Fruit fly (Drosophila melanogaster) whole organism, embryonic: ENCODE results near the gene CG17107.
A peak's percentile ranks its signal among the peaks of the same experiment; 100 is the strongest.

ENCODE experiments used
- CG10209 ChIP-seq: fragments of 200-800 bp; sonication (Bioruptor generic); optimal IDR thresholded peaks from 3 replicates; lab custom pipeline; 2017; ENCODE audit warnings: missing biosample characterization, mild to moderate bottlenecking, missing genetic modification characterization, missing genetic modification reagents
- CG10321 ChIP-seq: fragments of 200-800 bp; sonication (Bioruptor generic); IDR thresholded peaks from 2 replicates; pipeline ENCODE4 v1.3.6; 2022; ENCODE audit warnings: missing biosample characterization, missing genetic modification characterization
- CG10979 ChIP-seq: fragments of 200-800 bp; sonication (Bioruptor generic); optimal IDR thresholded peaks from 2 replicates; lab custom pipeline; 2018; ENCODE audit warnings: missing biosample characterization, mild to moderate bottlenecking, missing genetic modification characterization, moderate library complexity
- CG11456 ChIP-seq: fragments of 200-800 bp; sonication (Bioruptor generic); IDR thresholded peaks from 3 replicates; pipeline ENCODE4 v1.3.6; 2022; ENCODE audit warnings: missing biosample characterization, missing genetic modification characterization
- CG11696 ChIP-seq: fragments of 200-800 bp; sonication (Bioruptor generic); IDR thresholded peaks from 2 replicates; pipeline ENCODE4 v1.3.6; 2022; ENCODE audit warnings: missing biosample characterization, missing genetic modification characterization
- CG12391 ChIP-seq: fragments of 200-800 bp; sonication (Bioruptor generic); optimal IDR thresholded peaks from 3 replicates; lab custom pipeline; 2018; ENCODE audit warnings: missing biosample characterization, mild to moderate bottlenecking, missing genetic modification characterization, moderate library complexity
- CG12942 ChIP-seq: fragments of 200-800 bp; sonication (Bioruptor generic); optimal IDR thresholded peaks from 3 replicates; lab custom pipeline; 2016; ENCODE audit warnings: missing biosample characterization, missing genetic modification characterization
- CG13424 ChIP-seq: fragments of 200-800 bp; sonication (Bioruptor generic); optimal IDR thresholded peaks from 2 replicates; lab custom pipeline; 2019; ENCODE audit warnings: missing biosample characterization, mild to moderate bottlenecking, missing genetic modification characterization, moderate library complexity
- CG13894 ChIP-seq: fragments of 200-800 bp; sonication (Bioruptor generic); optimal IDR thresholded peaks from 3 replicates; lab custom pipeline; 2018; ENCODE audit warnings: missing biosample characterization, mild to moderate bottlenecking, missing genetic modification characterization, moderate library complexity
- CG14014 ChIP-seq: fragments of 200-800 bp; sonication (Bioruptor generic); IDR thresholded peaks from 2 replicates; pipeline ENCODE4 v1.3.6; 2022; ENCODE audit warnings: missing biosample characterization, missing genetic modification characterization
- CG17385 ChIP-seq: fragments of 200-800 bp; sonication (Bioruptor generic); optimal IDR thresholded peaks from 3 replicates; lab custom pipeline; 2018; ENCODE audit warnings: missing biosample characterization, mild to moderate bottlenecking, missing genetic modification characterization
- CG3847 ChIP-seq: fragments of 200-800 bp; sonication (Bioruptor generic); IDR thresholded peaks from 2 replicates; pipeline ENCODE4 v1.3.6; 2022; ENCODE audit warnings: missing biosample characterization, missing genetic modification characterization
- CG5245 ChIP-seq: fragments of 200-800 bp; sonication (Bioruptor generic); optimal IDR thresholded peaks from 3 replicates; lab custom pipeline; 2016; ENCODE audit warnings: missing biosample characterization, missing genetic modification characterization
- CG7839 ChIP-seq: fragments of 200-800 bp; sonication (Bioruptor generic); optimal IDR thresholded peaks from 3 replicates; lab custom pipeline; 2018; ENCODE audit warnings: missing biosample characterization, mild to moderate bottlenecking, missing genetic modification characterization, moderate library complexity
- Camta ChIP-seq: fragments of 200-800 bp; sonication (Bioruptor generic); optimal IDR thresholded peaks from 2 replicates; lab custom pipeline; 2016; ENCODE audit warnings: missing biosample characterization, missing genetic modification characterization
- Doc3 ChIP-seq: fragments of 200-800 bp; sonication (Bioruptor generic); IDR thresholded peaks from 3 replicates; pipeline ENCODE4 v1.3.6; 2022; ENCODE audit warnings: missing biosample characterization, missing genetic modification characterization; ENCODE audit not compliant: partially characterized antibody
- HLHmδ ChIP-seq: fragments of 200-800 bp; sonication (Bioruptor generic); optimal IDR thresholded peaks from 2 replicates; lab custom pipeline; 2018; ENCODE audit warnings: missing biosample characterization, mild to moderate bottlenecking, missing genetic modification characterization, moderate library complexity
- Hr51 ChIP-seq, 2 experiments: fragments of 200-800 bp; sonication (Bioruptor generic); optimal IDR thresholded peaks; 2 replicates in 1 of 2; 3 replicates in 1 of 2; lab custom pipeline; 2016 to 2018; ENCODE audit warnings: missing biosample characterization in 2 of 2, missing genetic modification characterization in 2 of 2, mild to moderate bottlenecking in 1 of 2, moderate library complexity in 1 of 2
- Lpt ChIP-seq: fragments of >200 bp; optimal IDR thresholded peaks from 2 replicates; lab custom pipeline; 2018; ENCODE audit warnings: missing biosample characterization, missing genetic modification characterization
- MTF-1 ChIP-seq: fragments of 200-800 bp; sonication (Bioruptor generic); optimal IDR thresholded peaks from 2 replicates; lab custom pipeline; 2018; ENCODE audit warnings: missing biosample characterization, mild to moderate bottlenecking, missing genetic modification characterization, borderline replicate concordance
- Mrtf ChIP-seq: fragments of 200-800 bp; sonication (Bioruptor generic); IDR thresholded peaks from 3 replicates; pipeline ENCODE4 v1.3.6; 2022; ENCODE audit warnings: missing biosample characterization, missing genetic modification characterization
- Oli ChIP-seq: fragments of 200-800 bp; sonication (Bioruptor generic); optimal IDR thresholded peaks from 2 replicates; lab custom pipeline; 2018; ENCODE audit warnings: missing biosample characterization, mild to moderate bottlenecking, missing genetic modification characterization, moderate library complexity
- Sin3A ChIP-seq: fragments of >200 bp; optimal IDR thresholded peaks from 2 replicates; lab custom pipeline; 2018
- TFAM ChIP-seq: fragments of 200-800 bp; sonication (Bioruptor generic); optimal IDR thresholded peaks from 2 replicates; lab custom pipeline; 2017; ENCODE audit warnings: missing biosample characterization, missing genetic modification characterization, inconsistent platforms
- Taf1 ChIP-seq: fragments of 200-800 bp; sonication (Bioruptor generic); IDR thresholded peaks from 2 replicates; pipeline ENCODE4 v1.3.6; 2022; ENCODE audit warnings: missing biosample characterization, missing genetic modification characterization
- Trl ChIP-seq, 3 experiments: fragments of >200 bp in 2 of 3; fragments of 200-800 bp in 1 of 3; sonication (Bioruptor generic) in 1 of 3; optimal IDR thresholded peaks; 2 replicates in 1 of 3; 3 replicates in 2 of 3; lab custom pipeline; 2016 to 2017; ENCODE audit warnings: missing biosample characterization in 1 of 3, missing genetic modification characterization in 1 of 3
- abd-A ChIP-seq: fragments of 200-800 bp; sonication (Bioruptor generic); optimal IDR thresholded peaks from 3 replicates; lab custom pipeline; 2019; ENCODE audit warnings: missing biosample characterization, mild to moderate bottlenecking, missing genetic modification characterization, moderate library complexity
- ash1 ChIP-seq: fragments of 200-800 bp; sonication (Bioruptor generic); optimal IDR thresholded peaks from 2 replicates; lab custom pipeline; 2018; ENCODE audit warnings: missing biosample characterization, mild to moderate bottlenecking, missing genetic modification characterization
- az2 ChIP-seq: fragments of 200-800 bp; sonication (Bioruptor generic); optimal IDR thresholded peaks from 3 replicates; lab custom pipeline; 2016; ENCODE audit warnings: missing biosample characterization, missing genetic modification characterization
- cad ChIP-seq: fragments of >200 bp; optimal IDR thresholded peaks from 2 replicates; lab custom pipeline; 2017; ENCODE audit warnings: missing biosample characterization, missing genetic modification characterization
- chm ChIP-seq: fragments of 200-800 bp; sonication (Bioruptor generic); IDR thresholded peaks from 2 replicates; pipeline ENCODE4 v1.3.6; 2022; ENCODE audit warnings: missing biosample characterization, missing genetic modification characterization
- crc ChIP-seq: fragments of 200-800 bp; sonication (Bioruptor generic); optimal IDR thresholded peaks from 2 replicates; lab custom pipeline; 2016; ENCODE audit warnings: missing biosample characterization, missing genetic modification characterization
- cwo ChIP-seq: fragments of 200-800 bp; sonication (Bioruptor generic); optimal IDR thresholded peaks from 3 replicates; lab custom pipeline; 2017; ENCODE audit warnings: missing biosample characterization, missing genetic modification characterization, mild to moderate bottlenecking, moderate library complexity, missing genetic modification reagents
- dmrt99B ChIP-seq: fragments of 200-800 bp; sonication (Bioruptor generic); optimal IDR thresholded peaks from 2 replicates; lab custom pipeline; 2018; ENCODE audit warnings: missing biosample characterization, mild to moderate bottlenecking, missing genetic modification characterization, moderate library complexity
- hbn ChIP-seq: fragments of 200-800 bp; sonication (Bioruptor generic); IDR thresholded peaks from 2 replicates; pipeline ENCODE4 v1.3.6; 2022; ENCODE audit warnings: missing biosample characterization, missing genetic modification characterization; ENCODE audit not compliant: partially characterized antibody
- ind ChIP-seq: fragments of 200-800 bp; sonication (Bioruptor generic); optimal IDR thresholded peaks from 3 replicates; lab custom pipeline; 2016; ENCODE audit warnings: missing biosample characterization, missing genetic modification characterization
- ken ChIP-seq: fragments of 200-800 bp; sonication (Bioruptor generic); IDR thresholded peaks from 3 replicates; pipeline ENCODE4 v1.3.6; 2022; ENCODE audit warnings: missing biosample characterization, missing genetic modification characterization
- knrl ChIP-seq: fragments of 200-800 bp; sonication (Bioruptor generic); IDR thresholded peaks from 3 replicates; pipeline ENCODE4 v1.3.6; 2022; ENCODE audit warnings: missing biosample characterization, missing genetic modification characterization; ENCODE audit not compliant: partially characterized antibody
- mld ChIP-seq: fragments of 200-800 bp; sonication (Bioruptor generic); IDR thresholded peaks from 3 replicates; pipeline ENCODE4 v1.3.6; 2022; ENCODE audit warnings: missing biosample characterization, missing genetic modification characterization; ENCODE audit not compliant: partially characterized antibody
- pho ChIP-seq: fragments of 200-800 bp; sonication (Bioruptor generic); optimal IDR thresholded peaks from 2 replicates; lab custom pipeline; 2016; ENCODE audit warnings: missing biosample characterization, missing genetic modification characterization
- prd ChIP-seq, 3 experiments: fragments of >200 bp in 2 of 3; fragments of 200-800 bp in 1 of 3; sonication (Bioruptor generic) in 1 of 3; optimal IDR thresholded peaks in 2 of 3; IDR thresholded peaks in 1 of 3; 2 replicates in 2 of 3; 3 replicates in 1 of 3; pipeline versions ENCODE4 v1.3.6 to Lab custom; 2017 to 2022; ENCODE audit warnings: missing biosample characterization in 1 of 3, missing genetic modification characterization in 1 of 3
- sd ChIP-seq: fragments of 200-800 bp; sonication (Bioruptor generic); optimal IDR thresholded peaks from 3 replicates; lab custom pipeline; 2018; ENCODE audit warnings: missing biosample characterization, mild to moderate bottlenecking, missing genetic modification characterization, moderate library complexity
- sqz ChIP-seq: fragments of 200-800 bp; sonication (Bioruptor generic); optimal IDR thresholded peaks from 3 replicates; lab custom pipeline; 2018; ENCODE audit warnings: missing biosample characterization, mild to moderate bottlenecking, missing genetic modification characterization
- sug ChIP-seq: fragments of 200-800 bp; optimal IDR thresholded peaks from 2 replicates; lab custom pipeline; 2019; ENCODE audit warnings: missing biosample characterization, mild to moderate bottlenecking, missing genetic modification characterization, moderate library complexity
- tll ChIP-seq, 2 experiments: fragments of 200-800 bp in 1 of 2; fragments of >200 bp in 1 of 2; sonication (Bioruptor generic) in 1 of 2; optimal IDR thresholded peaks; 2 replicates each; lab custom pipeline; 2017 to 2019; ENCODE audit warnings: missing biosample characterization in 2 of 2, missing genetic modification characterization in 2 of 2, mild to moderate bottlenecking in 1 of 2, moderate library complexity in 1 of 2
- ttk ChIP-seq: fragments of 200-800 bp; sonication (Bioruptor generic); IDR thresholded peaks from 2 replicates; pipeline ENCODE4 v2.1.2; 2022; ENCODE audit warnings: missing biosample characterization, missing genetic modification characterization
- twi ChIP-seq: fragments of 200-800 bp; optimal IDR thresholded peaks from 2 replicates; lab custom pipeline; 2019; ENCODE audit warnings: missing biosample characterization, mild to moderate bottlenecking, missing genetic modification characterization, moderate library complexity

The CG17107 gene

DNA sequence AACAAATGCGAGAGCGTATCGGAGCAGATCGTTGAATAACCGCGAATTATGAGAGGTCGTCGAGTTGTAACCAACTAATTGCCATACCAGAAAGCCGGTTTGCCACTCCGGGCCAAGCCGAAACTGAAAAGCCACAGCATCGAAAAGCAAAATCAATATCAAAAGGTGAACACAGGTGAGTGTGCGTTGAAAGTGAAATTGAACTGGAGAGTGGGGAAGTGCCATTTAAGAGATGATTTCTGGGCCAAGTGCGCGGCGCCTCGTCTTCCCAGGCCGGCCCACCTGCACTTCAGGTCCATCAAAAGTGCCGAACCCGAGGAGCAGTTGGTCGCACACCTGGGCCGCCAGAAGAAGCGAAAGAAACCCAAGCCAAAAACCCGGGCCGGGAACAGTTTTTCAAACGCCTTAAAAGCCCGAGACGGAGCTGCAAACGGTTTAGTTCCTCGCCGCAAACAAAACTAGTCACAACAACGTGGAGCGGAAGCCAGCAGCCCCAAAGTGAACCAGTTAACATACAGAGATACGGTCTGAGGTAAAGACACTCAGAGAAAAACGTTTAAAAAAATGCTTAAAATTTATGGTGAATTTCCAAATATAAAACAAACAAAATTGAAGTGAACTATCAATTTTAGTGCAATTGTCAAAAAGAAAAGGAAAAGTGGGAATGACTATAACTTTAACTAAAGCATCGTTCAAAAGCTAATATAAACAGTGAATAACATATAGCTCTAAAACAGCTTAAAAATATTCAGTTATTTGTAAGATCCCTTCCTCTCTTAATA, 4.6 kb upstream of the CG17107 start, which contains the start of gene CG17104 (continued):
- no peak for TF ChIP-seq CG13894 (tag; lab: Kevin White, UChicago)
- TF ChIP-seq CG11696: no peak
- TF ChIP-seq ash1 (GFP tag; lab: Kevin White, UChicago): no peak
- peak; percentile 35 for TF ChIP-seq crc (GFP tag; lab: Kevin White, UChicago)
- TF ChIP-seq cwo (GFP tag; lab: Kevin White, UChicago): peak; percentile 7
- TF ChIP-seq mld (GFP tag; lab: Robert Waterston, UW): no peak
- TF ChIP-seq prd (optimal IDR thresholded peaks at IDR 0.05; lab: Kevin White, UChicago): no peak
- TF ChIP-seq prd (GFP tag; IDR thresholded peaks at IDR 0.05; lab: Robert Waterston, UW): peak; percentile 23; the same call in 1 of the 3 replicates
- no peak for TF ChIP-seq knrl (GFP tag; lab: Robert Waterston, UW)
- peak; percentile 28 for TF ChIP-seq CG12391 (tag; lab: Kevin White, UChicago)
- no peak for TF ChIP-seq Mrtf (GFP tag; lab: Robert Waterston, UW)
- peak; percentile 51 for TF ChIP-seq CG13424
- TF ChIP-seq CG14014 (GFP tag; lab: Robert Waterston, UW): 0 out of 2 replicates have a peak, but pooled peaks have one; percentile 8
- no peak for TF ChIP-seq sug (tag; lab: Kevin White, UChicago)
- TF ChIP-seq Sin3A (lab: Kevin White, UChicago): no peak
- TF ChIP-seq Taf1: peak; percentile 33; the same call in 1 of the 2 replicates
- TF ChIP-seq Camta (GFP tag; lab: Kevin White, UChicago): no peak
- no peak for TF ChIP-seq CG5245 (GFP tag; lab: Kevin White, UChicago)
- no peak for TF ChIP-seq CG12942 (GFP tag; lab: Kevin White, UChicago)
- peak; percentile 34 for TF ChIP-seq CG17385 (GFP tag; lab: Kevin White, UChicago)
- TF ChIP-seq Lpt (GFP tag; lab: Kevin White, UChicago): no peak
- no peak for TF ChIP-seq chm
- no peak for TF ChIP-seq CG10321 (GFP tag; lab: Robert Waterston, UW)
- TF ChIP-seq Oli (tag; lab: Kevin White, UChicago): peak; percentile 49
- peak in 1 of 2 experiments; percentile 51 for TF ChIP-seq Hr51 (GFP tag; optimal IDR thresholded peaks at IDR 0.05; lab: Kevin White, UChicago)

DNA sequence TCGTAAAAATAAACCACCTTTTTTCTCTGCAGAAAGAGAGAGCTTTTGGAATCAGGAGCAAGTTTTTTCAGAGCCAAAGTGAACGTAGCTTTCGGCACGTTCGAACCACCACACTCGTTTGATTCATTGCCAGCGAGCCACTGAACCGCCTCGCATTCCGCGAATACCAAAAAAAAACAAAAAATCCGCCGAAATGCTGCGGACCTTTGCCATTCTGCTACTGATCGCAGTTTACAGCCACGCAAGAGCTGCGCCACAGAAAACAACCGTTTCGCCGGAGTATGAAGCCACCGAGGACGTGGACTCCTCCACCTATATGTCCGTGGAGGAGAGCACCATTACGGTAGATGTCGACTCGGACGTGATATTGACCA, 4.0 kb upstream of the CG17107 start:
- TF ChIP-seq ttk (GFP tag; lab: Robert Waterston, UW): no peak
- TF ChIP-seq CG11456: no peak
- TF ChIP-seq ken (GFP tag; lab: Robert Waterston, UW): 0 out of 3 replicates have a peak, but pooled peaks have one; percentile 33
- TF ChIP-seq CG10979 (tag; lab: Kevin White, UChicago): no peak
- no peak for TF ChIP-seq HLHmδ
- no peak for TF ChIP-seq twi
- no peak for TF ChIP-seq CG7839 (tag; lab: Kevin White, UChicago)
- TF ChIP-seq sqz: no peak
- TF ChIP-seq ind (GFP tag; lab: Kevin White, UChicago): no peak
- TF ChIP-seq MTF-1 (GFP tag; lab: Kevin White, UChicago): no peak
- TF ChIP-seq TFAM (GFP tag; lab: Kevin White, UChicago): no peak
- no peak for TF ChIP-seq az2 (GFP tag; lab: Kevin White, UChicago)
- TF ChIP-seq tll (GFP tag; optimal IDR thresholded peaks at IDR 0.05; lab: Kevin White, UChicago): no peak
- TF ChIP-seq dmrt99B (tag; lab: Kevin White, UChicago): no peak
- no peak for TF ChIP-seq cad (GFP tag; lab: Kevin White, UChicago)
- TF ChIP-seq CG3847 (GFP tag; lab: Robert Waterston, UW): no peak
- TF ChIP-seq pho: no peak
- peak; percentile 92 for TF ChIP-seq sd (tag; lab: Kevin White, UChicago)
- no peak for TF ChIP-seq Sin3A (lab: Kevin White, UChicago)
- TF ChIP-seq CG10209 (GFP tag; lab: Kevin White, UChicago): no peak
- no peak for TF ChIP-seq hbn (GFP tag; lab: Robert Waterston, UW)
- TF ChIP-seq abd-A: no peak
- peak in 1 of 2 experiments; percentile 7 for TF ChIP-seq Trl (optimal IDR thresholded peaks at IDR 0.05; lab: Kevin White, UChicago)
- no peak for TF ChIP-seq Trl (GFP tag; optimal IDR thresholded peaks at IDR 0.05; lab: Kevin White, UChicago)
- TF ChIP-seq Doc3 (GFP tag; lab: Robert Waterston, UW): no peak
- no peak for TF ChIP-seq CG11696
